Worm (Caenorhabditis elegans): ENCODE data around the gene F21G4.6.

Gene F21G4.6

DNA sequence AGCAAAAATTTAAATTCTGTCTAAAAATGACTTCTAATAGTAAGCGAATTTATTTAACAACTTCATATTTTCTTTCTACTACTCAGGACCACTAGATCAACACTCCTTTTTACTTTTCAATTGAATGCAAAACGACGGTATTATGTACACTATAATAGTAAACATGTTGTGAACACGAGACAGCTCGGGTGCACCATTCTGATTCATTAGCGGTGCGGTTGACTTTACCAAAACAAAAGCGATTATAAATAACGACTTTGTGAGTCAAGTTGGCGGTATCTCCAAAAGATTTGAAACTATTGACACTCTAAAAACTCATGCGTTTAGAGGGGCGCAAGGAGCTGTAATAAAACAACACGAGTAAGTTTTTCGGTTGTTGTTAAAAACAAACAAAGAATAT, 23.3 kb upstream of the F21G4.6 start:
- no peak for TF ChIP-seq blmp-1 (tag; optimal IDR thresholded peaks at IDR 0.05)
- TF ChIP-seq mls-2 (tag; optimal IDR thresholded peaks at IDR 0.05), result no peak
- no peak for TF ChIP-seq mab-5 (tag; optimal IDR thresholded peaks at IDR 0.05)
- TF ChIP-seq nhr-28 (tag; optimal IDR thresholded peaks at IDR 0.05), result no peak
- no peak for TF ChIP-seq unc-62 (GFP tag; optimal IDR thresholded peaks at IDR 0.05)
- TF ChIP-seq hlh-1 (tag; optimal IDR thresholded peaks at IDR 0.05), result no peak
- no peak for TF ChIP-seq flh-1 (GFP tag; optimal IDR thresholded peaks at IDR 0.05)
- no peak for TF ChIP-seq snpc-4 (tag; optimal IDR thresholded peaks at IDR 0.05)
- no peak for TF ChIP-seq lsy-2 (tag; optimal IDR thresholded peaks at IDR 0.05)
- no peak for TF ChIP-seq lin-32 (GFP tag; optimal IDR thresholded peaks at IDR 0.05)
- TF ChIP-seq sptf-1 (tag; optimal IDR thresholded peaks at IDR 0.05), result no peak
- TF ChIP-seq elt-3 (tag; optimal IDR thresholded peaks at IDR 0.05), result no peak
- TF ChIP-seq tbx-8 (GFP tag; optimal IDR thresholded peaks at IDR 0.05), result no peak
- TF ChIP-seq mep-1 (tag; optimal IDR thresholded peaks at IDR 0.05), result no peak
- TF ChIP-seq ces-1 (GFP tag; optimal IDR thresholded peaks at IDR 0.05), result no peak
- TF ChIP-seq drap-1 (GFP tag; optimal IDR thresholded peaks at IDR 0.05), result no peak
- TF ChIP-seq nhr-2 (tag; optimal IDR thresholded peaks at IDR 0.05), result no peak
- TF ChIP-seq nhr-12 (tag; optimal IDR thresholded peaks at IDR 0.05), result no peak
- no peak for TF ChIP-seq nhr-237 (tag; optimal IDR thresholded peaks at IDR 0.05)

DNA sequence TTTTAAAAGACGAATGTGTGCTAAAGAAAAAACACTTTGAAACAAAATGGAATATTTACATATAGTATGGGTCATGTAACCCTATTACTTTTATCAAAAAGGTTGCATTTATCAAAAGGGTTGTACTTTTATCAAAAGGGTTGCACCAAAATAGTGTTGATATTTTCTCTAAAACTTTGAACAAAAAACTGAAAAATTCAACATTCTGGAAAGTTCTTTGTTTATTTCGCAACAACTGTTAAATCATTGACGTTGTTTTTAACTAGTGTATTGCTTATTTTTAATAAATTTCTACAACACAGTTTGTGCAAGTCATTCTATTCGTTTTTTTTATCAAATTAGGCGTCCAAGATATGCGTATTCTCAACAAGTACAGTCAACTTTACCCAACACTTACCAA, 21.3 kb upstream of the F21G4.6 start, which contains the start of the genes C17G1.5 and C17G1.14:
Gene C17G1.5 (plus strand): TSS at position 266 of the 400 bp plus-strand sequence.
Gene C17G1.14 (plus strand): TSS at position 277 of the 400 bp plus-strand sequence.
- no peak for TF ChIP-seq ceh-43 (GFP tag; optimal IDR thresholded peaks at IDR 0.05)
- TF ChIP-seq lsy-2 (tag; optimal IDR thresholded peaks at IDR 0.05), result no peak
- no peak for TF ChIP-seq nhr-2 (tag; optimal IDR thresholded peaks at IDR 0.05)
- TF ChIP-seq flh-1 (GFP tag; optimal IDR thresholded peaks at IDR 0.05), result no peak
- TF ChIP-seq elt-1 (tag; optimal IDR thresholded peaks at IDR 0.05; ENCODE audit: borderline replicate concordance, insufficient read depth), result no peak
- TF ChIP-seq cnd-1 (tag; optimal IDR thresholded peaks at IDR 0.05), result no peak
- TF ChIP-seq sptf-1 (tag; optimal IDR thresholded peaks at IDR 0.05), result no peak
- TF ChIP-seq ceh-83 (GFP tag; optimal IDR thresholded peaks at IDR 0.05), result no peak
- TF ChIP-seq nhr-237 (tag; optimal IDR thresholded peaks at IDR 0.05), result no peak
- no peak for TF ChIP-seq ztf-11 (tag; optimal IDR thresholded peaks at IDR 0.05)
- no peak for TF ChIP-seq lin-32 (GFP tag; optimal IDR thresholded peaks at IDR 0.05)
- TF ChIP-seq nhr-12 (tag; optimal IDR thresholded peaks at IDR 0.05), result no peak
- no peak for TF ChIP-seq zip-8 (tag; optimal IDR thresholded peaks at IDR 0.05)
- TF ChIP-seq elt-3 (tag; optimal IDR thresholded peaks at IDR 0.05), result no peak
- no peak for TF ChIP-seq blmp-1 (tag; optimal IDR thresholded peaks at IDR 0.05)
- TF ChIP-seq M03D4.4 (tag; optimal IDR thresholded peaks at IDR 0.05), result no peak
- no peak for TF ChIP-seq unc-39 (tag; optimal IDR thresholded peaks at IDR 0.05)
- no peak for TF ChIP-seq snpc-4 (tag; optimal IDR thresholded peaks at IDR 0.05)

DNA sequence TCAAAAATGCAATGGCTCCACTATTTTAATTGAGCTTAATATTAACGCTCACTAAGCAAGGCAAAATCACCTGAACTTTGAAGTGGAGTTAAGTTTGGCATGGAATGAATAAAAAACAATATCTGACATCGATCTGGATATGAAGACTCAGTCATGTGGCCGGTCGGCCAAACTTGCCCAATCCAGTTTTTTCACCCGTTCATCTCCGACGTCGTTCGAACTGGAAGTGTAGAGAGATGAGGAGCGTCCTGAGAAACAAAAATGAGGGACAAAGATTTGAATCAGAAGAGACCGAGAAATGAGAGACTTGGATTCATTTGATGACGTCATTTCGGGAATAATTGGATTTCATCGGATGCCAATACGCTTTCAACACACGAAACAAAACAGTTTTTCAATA, 20.8 kb upstream of the F21G4.6 start:
- TF ChIP-seq elt-3 (tag; optimal IDR thresholded peaks at IDR 0.05) (no peak), zip-8 (tag; optimal IDR thresholded peaks at IDR 0.05) (peak; percentile 20), mls-2 (tag; optimal IDR thresholded peaks at IDR 0.05) (no peak), blmp-1 (tag; optimal IDR thresholded peaks at IDR 0.05) (no peak), ces-1 (GFP tag; optimal IDR thresholded peaks at IDR 0.05) (no peak)

DNA sequence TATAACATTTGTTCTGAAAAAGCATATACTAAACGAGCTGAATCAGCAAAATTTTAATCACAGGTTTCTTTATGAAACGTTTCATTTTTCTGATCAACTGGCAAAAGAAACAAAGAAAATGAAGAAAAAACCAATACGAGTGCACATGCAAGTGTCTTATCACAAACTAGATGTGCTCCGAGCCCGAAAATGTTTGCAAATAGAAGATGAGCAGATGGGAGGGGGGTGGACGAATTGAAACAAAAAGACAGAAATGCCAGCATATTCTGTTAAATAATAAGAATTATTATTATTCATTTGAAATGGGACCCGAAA, 16.7 kb upstream of the F21G4.6 start:
- no peak for TF ChIP-seq blmp-1 (tag; optimal IDR thresholded peaks at IDR 0.05)
- TF ChIP-seq nhr-28 (tag; optimal IDR thresholded peaks at IDR 0.05), result no peak
- TF ChIP-seq zip-8 (tag; optimal IDR thresholded peaks at IDR 0.05), result no peak
- TF ChIP-seq ceh-39 (tag; optimal IDR thresholded peaks at IDR 0.05), result no peak
- no peak for TF ChIP-seq M03D4.4 (tag; optimal IDR thresholded peaks at IDR 0.05)
- TF ChIP-seq ces-1 (GFP tag; optimal IDR thresholded peaks at IDR 0.05), result no peak

DNA sequence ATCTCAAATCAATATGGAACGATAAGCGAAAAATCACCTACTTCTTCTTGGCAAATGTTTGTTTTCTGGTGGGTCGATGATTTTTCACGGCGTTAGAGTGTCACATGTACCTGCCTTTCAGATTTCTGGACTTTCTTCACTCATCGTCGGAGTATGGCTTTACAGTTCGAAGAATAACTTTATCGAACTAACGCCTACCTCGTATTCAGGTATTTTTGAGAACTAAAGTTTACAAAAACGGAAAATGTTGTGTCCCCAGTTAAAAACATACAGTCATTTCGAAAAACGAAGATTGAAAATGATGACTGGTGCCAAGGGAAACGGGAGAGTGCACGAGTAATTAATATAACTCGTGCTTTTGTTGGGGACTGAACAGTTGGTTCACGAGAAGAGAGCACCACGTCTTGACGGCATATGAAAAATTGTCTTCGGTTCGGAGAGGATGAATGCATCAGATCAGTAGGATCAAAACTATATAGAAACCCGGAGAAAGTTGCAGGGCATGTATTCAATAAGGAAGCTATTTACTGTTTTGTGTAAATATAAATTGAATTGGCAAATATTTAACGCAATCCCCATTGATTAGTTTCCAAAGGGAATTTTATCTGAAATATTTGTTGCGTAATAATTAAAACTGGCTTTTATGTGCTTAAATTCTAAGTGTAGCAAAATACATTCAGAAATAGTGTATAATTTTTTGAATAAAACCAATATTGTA, 16.2 kb upstream of the F21G4.6 start:
- TF ChIP-seq zip-8 (tag; optimal IDR thresholded peaks at IDR 0.05), result peak; percentile 94
- no peak for TF ChIP-seq lin-32 (GFP tag; optimal IDR thresholded peaks at IDR 0.05)
- TF ChIP-seq hlh-1 (tag; optimal IDR thresholded peaks at IDR 0.05), result peak; percentile 92
- peak; percentile 47 for TF ChIP-seq cnd-1 (tag; optimal IDR thresholded peaks at IDR 0.05)

DNA sequence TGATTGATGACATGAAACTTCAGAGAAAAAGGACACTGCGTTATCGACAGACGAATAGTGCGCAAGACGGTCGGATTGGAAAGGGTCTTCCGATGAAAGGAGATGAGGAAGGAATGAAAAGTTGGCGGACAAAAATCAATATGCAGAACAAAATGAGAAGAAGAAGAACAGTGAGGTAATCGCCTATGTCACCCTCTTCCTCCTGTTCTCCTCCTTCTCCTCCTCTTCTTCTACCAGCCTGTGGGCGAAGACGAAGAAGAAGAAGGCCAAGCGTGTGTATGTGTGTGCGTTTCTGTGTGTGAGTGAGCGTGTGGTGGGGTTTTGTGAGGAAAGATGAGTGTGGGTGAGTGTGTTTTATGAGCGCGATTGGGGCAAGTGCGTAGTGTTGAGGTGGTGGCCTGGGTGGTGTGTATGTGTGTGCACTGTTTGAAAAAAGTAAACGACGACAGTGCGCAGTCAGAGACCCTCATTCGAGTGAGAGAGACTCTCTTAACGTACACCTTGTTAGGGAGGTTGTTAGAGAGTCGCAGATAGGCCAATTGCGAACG, 15.1 kb upstream of the F21G4.6 start, which contains the start of gene tsp-21:
Gene tsp-21 (plus strand): TSS at position 146 of the 548 bp plus-strand sequence.
- TF ChIP-seq nhr-2 (tag; optimal IDR thresholded peaks at IDR 0.05) (peak; percentile 79), sptf-1 (tag; optimal IDR thresholded peaks at IDR 0.05) (peak; percentile 83), elt-1 (tag; optimal IDR thresholded peaks at IDR 0.05; ENCODE audit: borderline replicate concordance, insufficient read depth) (peak; percentile 48), unc-120 (tag; optimal IDR thresholded peaks at IDR 0.05; ENCODE audit: poor library complexity, severe bottlenecking) (peak; percentile 47), elt-3 (tag; optimal IDR thresholded peaks at IDR 0.05) (no peak), mab-5 (tag; optimal IDR thresholded peaks at IDR 0.05) (no peak), hlh-1 (tag; optimal IDR thresholded peaks at IDR 0.05) (peak; percentile 83), ham-2 (GFP tag; optimal IDR thresholded peaks at IDR 0.05) (peak; percentile 45), nhr-12 (tag; optimal IDR thresholded peaks at IDR 0.05) (peak; percentile 31), nhr-76 (tag; optimal IDR thresholded peaks at IDR 0.05) (no peak), M03D4.4 (tag; optimal IDR thresholded peaks at IDR 0.05) (peak; percentile 76), ces-1 (GFP tag; optimal IDR thresholded peaks at IDR 0.05) (peak; percentile 44), snpc-4 (tag; optimal IDR thresholded peaks at IDR 0.05) (no peak), ceh-43 (GFP tag; optimal IDR thresholded peaks at IDR 0.05) (no peak), nhr-237 (tag; optimal IDR thresholded peaks at IDR 0.05) (peak; percentile 52), ztf-11 (tag; optimal IDR thresholded peaks at IDR 0.05) (peak; percentile 38), lsy-2 (tag; optimal IDR thresholded peaks at IDR 0.05) (no peak), unc-39 (tag; optimal IDR thresholded peaks at IDR 0.05) (peak; percentile 43), lin-32 (GFP tag; optimal IDR thresholded peaks at IDR 0.05) (no peak), mls-2 (tag; optimal IDR thresholded peaks at IDR 0.05) (peak; percentile 83), drap-1 (GFP tag; optimal IDR thresholded peaks at IDR 0.05) (peak; percentile 52), flh-1 (GFP tag; optimal IDR thresholded peaks at IDR 0.05) (no peak), ceh-83 (GFP tag; optimal IDR thresholded peaks at IDR 0.05) (no peak), tbx-8 (GFP tag; optimal IDR thresholded peaks at IDR 0.05) (no peak), nhr-28 (tag; optimal IDR thresholded peaks at IDR 0.05) (no peak), zip-8 (tag; optimal IDR thresholded peaks at IDR 0.05) (no peak), sem-2 (GFP tag; optimal IDR thresholded peaks at IDR 0.05) (peak; percentile 23)
